Worm (Caenorhabditis elegans) whole organism, midembryonic: Measurements from ENCODE around the gene stdh-1.

Source experiments
- T22C8.4 ChIP-seq: fragments of 200-800 bp; sonication (Bioruptor generic); IDR thresholded peaks from 2 replicates; pipeline ENCODE4 v1.3.6; 2022; ENCODE audit warnings: missing genetic modification characterization, missing compliant biosample characterization
- flt-1 ChIP-seq: fragments of 200-800 bp; sonication (Bioruptor generic); IDR thresholded peaks from 2 replicates; pipeline ENCODE4 v1.3.6; 2022; ENCODE audit warnings: missing genetic modification characterization, missing compliant biosample characterization

- TF ChIP-seq T22C8.4 (no peak), flt-1 (GFP tag; lab: Robert Waterston, UW) (no peak)
Observed at ce11 chrV:13907557-13908104, 1.3 kb downstream of the stdh-1 start.
